Fruit fly (Drosophila melanogaster) whole organism, wandering third instar larva: Measurements from ENCODE around the gene larp.

Experiments used
- CG32264 ChIP-seq: fragments of 200-800 bp; sonication (Bioruptor generic); optimal IDR thresholded peaks from 2 replicates; lab custom pipeline; 2016; ENCODE audit warnings: missing biosample characterization, missing genetic modification characterization
- CrebA ChIP-seq: fragments of 200-800 bp; sonication (Bioruptor generic); optimal IDR thresholded peaks from 2 replicates; lab custom pipeline; 2016; ENCODE audit warnings: missing biosample characterization, mild to moderate bottlenecking, missing genetic modification characterization, borderline replicate concordance
- Dfd ChIP-seq: fragments of >200 bp; optimal IDR thresholded peaks from 2 replicates; lab custom pipeline; 2017; ENCODE audit warnings: missing biosample characterization, missing genetic modification characterization
- Dif ChIP-seq: fragments of 200-275, 200-300 bp; sonication (Bioruptor generic); optimal IDR thresholded peaks from 2 replicates; lab custom pipeline; 2018; ENCODE audit warnings: missing biosample characterization, missing genetic modification characterization; ENCODE audit not compliant: partially characterized antibody
- HLH106 ChIP-seq: fragments of 200-800 bp; optimal IDR thresholded peaks from 3 replicates; lab custom pipeline; 2019; ENCODE audit warnings: missing biosample characterization, mild to moderate bottlenecking, missing genetic modification characterization, moderate library complexity
- Hnf4 ChIP-seq: fragments of 200-800 bp; sonication (Bioruptor generic); optimal IDR thresholded peaks from 2 replicates; lab custom pipeline; 2016; ENCODE audit warnings: missing biosample characterization, mild to moderate bottlenecking, missing genetic modification characterization
- Hr78 ChIP-seq: fragments of >200 bp; optimal IDR thresholded peaks from 2 replicates; lab custom pipeline; 2017; ENCODE audit warnings: missing biosample characterization, missing genetic modification characterization
- Mio ChIP-seq: sonication (Bioruptor generic); optimal IDR thresholded peaks from 2 replicates; lab custom pipeline; 2016; ENCODE audit warnings: missing biosample characterization, missing genetic modification characterization
- Myc ChIP-seq: fragments of >200 bp; optimal IDR thresholded peaks from 2 replicates; lab custom pipeline; 2017
- N ChIP-seq: fragments of >200 bp; optimal IDR thresholded peaks from 2 replicates; lab custom pipeline; 2018; ENCODE audit warnings: missing biosample characterization, missing external identifiers, missing genetic modification characterization
- Rel ChIP-seq, 2 experiments: fragments of 200-800 bp; sonication (Bioruptor generic) in 1 of 2; optimal IDR thresholded peaks; 2 replicates in 1 of 2; 3 replicates in 1 of 2; lab custom pipeline; 2016 to 2019; ENCODE audit warnings: mild to moderate bottlenecking in 2 of 2, missing biosample characterization in 2 of 2, missing genetic modification characterization in 2 of 2, moderate library complexity in 1 of 2
- Vsx2 ChIP-seq: fragments of 200-300, 225-300 bp; sonication (Bioruptor generic); optimal IDR thresholded peaks from 2 replicates; lab custom pipeline; 2018; ENCODE audit warnings: missing biosample characterization, missing genetic modification characterization; ENCODE audit not compliant: partially characterized antibody
- brk ChIP-seq: fragments of 200-800 bp; sonication (Bioruptor generic); optimal IDR thresholded peaks from 2 replicates; lab custom pipeline; 2016; ENCODE audit warnings: missing biosample characterization, mild to moderate bottlenecking, missing genetic modification characterization
- dl ChIP-seq, 2 experiments: fragments of 175-275, 200-275 bp in 1 of 2; fragments of 200-275 bp in 1 of 2; sonication (Bioruptor generic); optimal IDR thresholded peaks; lab custom pipeline; 2018; ENCODE audit warnings: mild to moderate bottlenecking in 2 of 2, missing biosample characterization in 2 of 2, missing genetic modification characterization in 2 of 2, moderate library complexity in 2 of 2; ENCODE audit not compliant: partially characterized antibody in 2 of 2, insufficient read depth in 1 of 2
- dsf ChIP-seq: sonication (Bioruptor generic); optimal IDR thresholded peaks from 2 replicates; lab custom pipeline; 2016; ENCODE audit warnings: missing biosample characterization, missing genetic modification characterization, borderline replicate concordance
- foxo ChIP-seq, 2 experiments: fragments of 200-800 bp; sonication (Bioruptor generic); optimal IDR thresholded peaks; 2 replicates in 1 of 2; 3 replicates in 1 of 2; lab custom pipeline; 2016 to 2017; ENCODE audit warnings: missing biosample characterization in 2 of 2, missing genetic modification characterization in 2 of 2
- h ChIP-seq: fragments of 200-800 bp; sonication (Bioruptor generic); optimal IDR thresholded peaks from 3 replicates; lab custom pipeline; 2016; ENCODE audit warnings: missing biosample characterization, mild to moderate bottlenecking, missing genetic modification characterization
- jim ChIP-seq: fragments of 175-275, 200-325 bp; sonication (Bioruptor generic); optimal IDR thresholded peaks from 2 replicates; lab custom pipeline; 2016; ENCODE audit warnings: missing biosample characterization, mild to moderate bottlenecking, missing genetic modification characterization
- pan ChIP-seq: fragments of >200 bp; optimal IDR thresholded peaks from 2 replicates; lab custom pipeline; 2017
- psq ChIP-seq: fragments of 200-800 bp; sonication (Bioruptor generic); optimal IDR thresholded peaks from 3 replicates; lab custom pipeline; 2017; ENCODE audit warnings: missing biosample characterization, mild to moderate bottlenecking, missing genetic modification characterization, moderate library complexity
- rgr ChIP-seq: fragments of 200-800 bp; sonication (Bioruptor generic); optimal IDR thresholded peaks from 3 replicates; lab custom pipeline; 2016; ENCODE audit warnings: missing biosample characterization, mild to moderate bottlenecking, missing genetic modification characterization
- sage ChIP-seq: fragments of 200-800 bp; sonication (Bioruptor generic); optimal IDR thresholded peaks from 2 replicates; lab custom pipeline; 2016; ENCODE audit warnings: missing biosample characterization, mild to moderate bottlenecking, missing genetic modification characterization
- sv ChIP-seq: fragments of 200-800 bp; sonication (Bioruptor generic); optimal IDR thresholded peaks from 3 replicates; lab custom pipeline; 2016; ENCODE audit warnings: missing biosample characterization, missing genetic modification characterization
- tai ChIP-seq: sonication (Bioruptor generic); optimal IDR thresholded peaks from 2 replicates; lab custom pipeline; 2016; ENCODE audit warnings: missing biosample characterization, missing genetic modification characterization
- woc ChIP-seq: sonication (Bioruptor generic); optimal IDR thresholded peaks from 2 replicates; lab custom pipeline; 2016; ENCODE audit warnings: missing biosample characterization, mild to moderate bottlenecking, missing genetic modification characterization

larp gene

dm6 chr3R:28325415-28325814 is 10.8 kb downstream of the larp start:
- TF ChIP-seq N (GFP tag; lab: Kevin White, UChicago) (no peak), tai (GFP tag; lab: Kevin White, UChicago) (no peak), Dfd (GFP tag; lab: Kevin White, UChicago) (peak; percentile 96), sv (GFP tag; lab: Kevin White, UChicago) (no peak), Mio (GFP tag; lab: Kevin White, UChicago) (no peak), jim (no peak), h (GFP tag; lab: Kevin White, UChicago) (no peak), psq (no peak)

dm6 chr3R:28324834-28325233 is 11.4 kb downstream of the larp start:
- TF ChIP-seq brk (no peak), Dif (GFP tag; lab: Kevin White, UChicago) (peak; percentile 84), Rel (GFP tag; optimal IDR thresholded peaks at IDR 0.05; lab: Kevin White, UChicago) (no peak), Rel (tag; optimal IDR thresholded peaks at IDR 0.05; lab: Kevin White, UChicago) (no peak), dl (GFP tag; optimal IDR thresholded peaks at IDR 0.05; lab: Kevin White, UChicago; ENCODE audit: insufficient read depth in 1 of 2, partially characterized antibody in 2 of 2) (peak; percentile 45 to 85)

dm6 chr3R:28323718-28324350 is 12.4 kb downstream of the larp start:
- TF ChIP-seq dsf (GFP tag; lab: Kevin White, UChicago) (no peak), jim (no peak), rgr (GFP tag; lab: Kevin White, UChicago) (no peak), CG32264 (GFP tag; lab: Kevin White, UChicago) (no peak)

dm6 chr3R:28317151-28317844 is 18.9 kb downstream of the larp start:
- TF ChIP-seq CrebA (no peak), Vsx2 (GFP tag; lab: Kevin White, UChicago) (no peak), Hr78 (GFP tag; lab: Kevin White, UChicago) (no peak), rgr (GFP tag; lab: Kevin White, UChicago) (no peak), HLH106 (tag; lab: Kevin White, UChicago) (no peak), woc (GFP tag; lab: Kevin White, UChicago) (no peak), Hnf4 (no peak), Myc (lab: Kevin White, UChicago) (no peak), CG32264 (GFP tag; lab: Kevin White, UChicago) (no peak), pan (no peak), Dif (GFP tag; lab: Kevin White, UChicago) (no peak), foxo (GFP tag; optimal IDR thresholded peaks at IDR 0.05; lab: Kevin White, UChicago) (no peak), sv (GFP tag; lab: Kevin White, UChicago) (no peak), dl (GFP tag; optimal IDR thresholded peaks at IDR 0.05; lab: Kevin White, UChicago; ENCODE audit: insufficient read depth in 1 of 2, partially characterized antibody in 2 of 2) (no peak)

dm6 chr3R:28307926-28308746 is 28.1 kb downstream of the larp start:
- TF ChIP-seq sage (GFP tag; lab: Kevin White, UChicago) (no peak), CrebA (no peak)

- TF ChIP-seq N (GFP tag; lab: Kevin White, UChicago): no peak
- TF ChIP-seq CG32264 (GFP tag; lab: Kevin White, UChicago): no peak
These were observed 30.3 kb downstream of the larp start for dm6 chr3R:28305959-28306358.
